Fruit fly (Drosophila melanogaster) S2 (cell line): ENCODE results near the gene PKD.

Experiments used
- CG8478 ChIP-seq: fragments of >200 bp; optimal IDR thresholded peaks from 2 replicates; lab custom pipeline; 2018
- CTCF ChIP-seq, 2 experiments: fragments of >200 bp; optimal IDR thresholded peaks; 2 replicates each; lab custom pipeline; 2018

PKD gene

dm6 chr3R:18276688-18277087, 37.5 kb downstream of the PKD start:
- TF ChIP-seq CG8478 (lab: Kevin White, UChicago) (no peak), CTCF (optimal IDR thresholded peaks at IDR 0.05; lab: Kevin White, UChicago) (no peak)

dm6 chr3R:18275113-18275782, 39.0 kb downstream of the PKD start:
- TF ChIP-seq CG8478 (lab: Kevin White, UChicago): no peak
- TF ChIP-seq CTCF (optimal IDR thresholded peaks at IDR 0.05; lab: Kevin White, UChicago): no peak

dm6 chr3R:18274328-18275098, 39.7 kb downstream of the PKD start, which contains the start of the genes Vps39 and eIF1A:
Vps39 (minus strand) TSS chr3R:18274446.
eIF1A (plus strand) TSS chr3R:18274665.
- TF ChIP-seq CTCF (optimal IDR thresholded peaks at IDR 0.05; lab: Kevin White, UChicago) (no peak), CG8478 (lab: Kevin White, UChicago) (no peak)

- TF ChIP-seq CG8478 (lab: Kevin White, UChicago) (no peak), CTCF (optimal IDR thresholded peaks at IDR 0.05; lab: Kevin White, UChicago) (no peak)
Measured at dm6 chr3R:18269744-18270348, 44.4 kb downstream of the PKD start.

- TF ChIP-seq CTCF (optimal IDR thresholded peaks at IDR 0.05; lab: Kevin White, UChicago) (no peak), CG8478 (lab: Kevin White, UChicago) (no peak)
Measured at dm6 chr3R:18267489-18267888, 46.7 kb downstream of the PKD start, which contains the start of gene CG18599. CG18599 (plus strand) TSS chr3R:18267789.

DNA sequence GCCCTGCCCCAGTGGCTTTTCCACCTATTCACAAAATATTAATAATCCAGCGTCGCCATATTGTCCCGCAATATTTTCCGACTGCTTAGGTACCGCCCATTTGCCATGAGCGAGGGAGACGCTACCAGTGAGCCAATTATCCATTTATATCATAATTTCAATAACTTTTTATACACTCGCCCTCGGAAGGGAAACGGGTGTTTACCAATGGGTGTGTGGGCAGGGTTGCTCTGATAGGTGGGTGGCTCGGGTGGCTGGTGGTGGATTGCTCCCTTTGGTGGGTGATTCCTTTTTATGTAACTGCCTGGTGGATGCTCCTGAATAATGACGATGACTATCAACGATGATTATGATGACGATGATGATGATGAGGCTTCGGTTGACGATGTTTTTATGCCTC, 47.5 kb downstream of the PKD start:
- no peak for TF ChIP-seq CTCF (optimal IDR thresholded peaks at IDR 0.05; lab: Kevin White, UChicago)
- no peak for TF ChIP-seq CG8478 (lab: Kevin White, UChicago)

DNA sequence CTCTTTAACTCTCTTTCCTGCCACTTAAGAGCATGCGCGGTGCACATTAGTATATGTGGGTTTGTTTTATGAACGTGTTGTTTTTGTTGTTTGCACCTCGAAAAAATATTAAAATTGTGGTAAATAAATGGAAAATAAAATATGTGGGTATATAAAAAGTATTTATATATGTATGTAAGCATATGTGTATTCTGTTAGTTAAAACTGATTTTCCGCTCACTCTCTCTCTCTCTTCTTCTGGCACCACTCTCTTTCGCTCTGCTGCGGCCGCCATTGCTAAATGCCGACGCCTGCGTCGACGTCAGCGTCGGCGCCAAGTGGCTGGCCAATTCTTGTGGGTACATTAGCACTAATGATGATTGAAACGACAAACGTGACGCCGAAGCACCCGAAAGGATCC, 48.9 kb downstream of the PKD start:
- TF ChIP-seq CTCF (optimal IDR thresholded peaks at IDR 0.05; lab: Kevin White, UChicago): no peak
- no peak for TF ChIP-seq CG8478 (lab: Kevin White, UChicago)

DNA sequence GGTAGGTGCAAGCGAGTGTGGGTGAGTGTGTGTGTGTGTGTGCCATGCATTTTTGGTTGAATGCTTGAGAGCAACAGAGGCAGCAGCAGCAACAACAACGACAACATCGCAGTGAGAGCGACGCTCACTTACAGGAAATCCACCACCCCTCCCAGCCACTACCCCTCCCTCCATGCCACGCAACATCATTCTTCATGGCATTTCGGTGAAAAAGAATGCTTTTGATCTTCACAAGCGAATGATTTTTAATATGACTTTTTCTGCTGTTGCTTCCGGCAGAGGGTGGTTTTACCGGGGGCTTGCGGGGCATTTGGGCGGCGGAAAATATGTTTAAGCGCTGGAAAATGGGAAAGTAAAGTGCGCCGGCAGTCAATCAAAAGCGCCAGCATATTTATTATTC, 52.6 kb downstream of the PKD start:
- TF ChIP-seq CG8478 (lab: Kevin White, UChicago): no peak
- TF ChIP-seq CTCF (optimal IDR thresholded peaks at IDR 0.05; lab: Kevin White, UChicago): no peak

DNA sequence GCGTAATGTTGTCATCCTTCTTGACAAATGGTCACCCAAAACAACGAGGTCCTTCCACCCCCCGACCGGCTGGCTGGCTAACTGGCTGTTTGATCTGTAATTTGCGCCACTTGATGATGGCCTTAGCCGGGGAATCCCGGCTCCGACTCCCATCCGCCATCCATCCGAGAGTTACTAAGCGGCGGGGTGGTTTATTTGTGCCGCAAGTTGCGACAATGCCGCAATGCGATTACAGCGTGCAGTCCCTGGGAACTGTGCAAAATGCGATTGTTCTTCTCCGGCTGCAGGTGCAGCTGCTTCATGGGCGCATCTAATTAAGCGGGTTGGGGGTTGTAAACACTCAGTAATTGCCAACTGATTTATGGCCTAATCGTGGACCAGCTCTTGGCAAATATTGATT, 54.2 kb downstream of the PKD start:
- TF ChIP-seq CG8478 (lab: Kevin White, UChicago) (no peak), CTCF (optimal IDR thresholded peaks at IDR 0.05; lab: Kevin White, UChicago) (no peak)

DNA sequence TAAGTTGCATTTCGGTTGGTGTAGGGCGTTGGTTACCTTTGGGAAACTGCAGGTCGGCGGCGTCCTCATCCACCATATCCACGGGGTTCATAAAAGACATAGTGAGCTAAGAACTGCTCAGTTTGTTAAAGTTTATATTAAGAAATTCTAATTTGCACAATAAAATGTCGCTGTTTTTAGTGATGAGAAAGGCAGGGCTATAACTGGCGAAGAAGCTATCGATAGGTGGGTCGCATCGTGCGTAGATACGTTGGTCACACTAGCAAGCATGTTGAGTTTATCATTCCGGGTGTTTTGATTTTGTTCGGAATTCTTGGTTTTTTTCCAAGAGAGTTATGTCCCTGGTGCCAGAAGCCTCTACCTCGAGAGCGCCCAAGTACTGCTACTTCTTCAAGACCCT, 58.9 kb downstream of the PKD start, which contains the start of the genes Ada2a, Polr2D, Tgs1 and moi:
Ada2a (minus strand) TSS at position 207 of the 400 bp plus-strand sequence.
Polr2D (minus strand) TSS at position 207 of the 400 bp plus-strand sequence.
Tgs1 (plus strand) TSS at position 250 of the 400 bp plus-strand sequence.
moi (plus strand) TSS at position 250 of the 400 bp plus-strand sequence.
- TF ChIP-seq CTCF (optimal IDR thresholded peaks at IDR 0.05; lab: Kevin White, UChicago) (peak; percentile 1 to 28), CG8478 (lab: Kevin White, UChicago) (no peak)
